Worm (Caenorhabditis elegans) whole organism, L4/young adult: ENCODE results near the gene sma-4.

Experiments used
- W03F9.2 ChIP-seq: fragments of 150-350 bp; optimal IDR thresholded peaks from 2 replicates; lab custom pipeline; 2014; ENCODE audit warnings: missing biosample characterization, missing genetic modification characterization
- dao-5 ChIP-seq: sonication (generic microtip); optimal IDR thresholded peaks from 2 replicates; lab custom pipeline; 2016; ENCODE audit warnings: missing genotype, missing genetic modification characterization, moderate library complexity, missing compliant biosample characterization
- him-1 ChIP-seq: sonication (generic microtip); optimal IDR thresholded peaks from 2 replicates; lab custom pipeline; 2016; ENCODE audit warnings: missing genotype, missing genetic modification reagents, missing genetic modification characterization, missing compliant biosample characterization

DNA sequence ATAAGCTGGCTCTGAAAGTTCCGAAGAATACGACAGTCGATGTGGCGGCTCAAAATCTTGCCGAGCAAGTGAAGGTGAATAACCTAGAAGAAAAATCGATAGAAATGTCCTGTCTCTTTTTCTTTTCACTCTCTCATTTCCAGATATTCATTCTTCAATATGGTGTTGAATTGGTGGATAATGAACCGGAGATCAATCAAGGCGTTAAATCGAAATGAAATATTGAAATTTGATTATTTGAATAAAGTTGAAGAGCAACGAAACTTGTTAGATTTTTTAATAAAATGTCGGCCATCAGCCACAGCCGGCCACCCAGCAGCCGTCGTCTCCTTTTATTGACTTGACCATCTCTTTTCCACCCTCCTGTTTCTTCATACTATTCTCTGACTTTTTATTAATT is 9.3 kb upstream of the sma-4 start, which contains the start of gene R12B2.2:
- TF ChIP-seq him-1 (tag; lab: Kevin White, UChicago) (no peak), dao-5 (no peak), W03F9.2 (no peak)
